Fruit fly (Drosophila melanogaster): Measurements from ENCODE around the gene eag.

The eag gene

DNA sequence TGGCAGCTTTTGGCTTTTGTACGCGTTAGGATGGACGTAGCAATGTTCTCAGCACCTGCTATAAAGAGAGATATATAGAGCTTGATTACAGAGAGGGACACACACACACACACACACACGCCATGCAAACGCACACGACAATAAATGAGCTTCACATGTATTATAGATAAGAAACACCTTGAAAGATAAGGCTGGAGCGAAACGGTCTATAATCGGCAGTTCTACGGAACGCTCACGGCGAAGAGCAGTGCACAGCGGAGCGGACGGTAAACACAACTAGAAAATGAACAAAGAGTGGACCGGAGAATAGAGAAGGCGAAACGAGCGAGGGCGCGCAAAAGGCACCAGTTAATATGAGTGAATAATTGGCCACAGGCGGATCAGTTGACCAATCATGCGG, 93.4 kb downstream of the eag start:
- TF ChIP-seq Vsx2 (GFP tag; optimal IDR thresholded peaks at IDR 0.05; ENCODE audit: partially characterized antibody) (no peak), Dif (GFP tag; optimal IDR thresholded peaks at IDR 0.05; ENCODE audit: partially characterized antibody) (peak; percentile 17), psq (GFP tag; optimal IDR thresholded peaks at IDR 0.05) (peak; percentile 56)
